Worm (Caenorhabditis elegans): ENCODE results near the gene F49F1.2.

- TF ChIP-seq mbf-1 (tag; optimal IDR thresholded peaks at IDR 0.05) (no peak), mdl-1 (tag; optimal IDR thresholded peaks at IDR 0.05) (no peak), ama-1 (optimal IDR thresholded peaks at IDR 0.05) (no peak), dmd-4 (tag; optimal IDR thresholded peaks at IDR 0.05) (no peak), egl-27 (tag; optimal IDR thresholded peaks at IDR 0.05) (no peak), nhr-237 (tag; optimal IDR thresholded peaks at IDR 0.05) (no peak), zag-1 (tag; optimal IDR thresholded peaks at IDR 0.05) (no peak), unc-62 (GFP tag; optimal IDR thresholded peaks at IDR 0.05) (no peak), lin-13 (GFP tag; optimal IDR thresholded peaks at IDR 0.05) (no peak), sem-4 (tag; optimal IDR thresholded peaks at IDR 0.05) (no peak), nhr-23 (tag; optimal IDR thresholded peaks at IDR 0.05) (no peak), nhr-10 (tag; optimal IDR thresholded peaks at IDR 0.05) (no peak)
These were observed 7.0 kb upstream of the F49F1.2 start, which contains the start of gene C35B1.7 for ce11 chrIV:4108767-4109166.
